Worm (Caenorhabditis elegans) whole organism, late embryonic: ENCODE measurements around the gene F58B3.6.

Experiments
- C38D4.7 ChIP-seq: fragments of 200-800 bp; sonication (Bioruptor generic); optimal IDR thresholded peaks from 2 replicates; lab custom pipeline; 2018; ENCODE audit warnings: mild to moderate bottlenecking, missing genetic modification characterization, moderate library complexity, missing compliant biosample characterization
- F13H6.1 ChIP-seq: sonication (generic microtip); optimal IDR thresholded peaks from 2 replicates; lab custom pipeline; 2016; ENCODE audit warnings: missing genetic modification characterization, missing compliant biosample characterization
- Y22D7AL.16 ChIP-seq: sonication (generic microtip); optimal IDR thresholded peaks from 2 replicates; lab custom pipeline; 2016; ENCODE audit warnings: missing genetic modification characterization, missing compliant biosample characterization
- ceh-19 ChIP-seq: fragments of 200-800 bp; sonication (Bioruptor generic); optimal IDR thresholded peaks from 2 replicates; lab custom pipeline; 2018; ENCODE audit warnings: mild to moderate bottlenecking, missing genetic modification characterization, missing compliant biosample characterization
- ceh-2 ChIP-seq: sonication (generic microtip); optimal IDR thresholded peaks from 2 replicates; lab custom pipeline; 2016; ENCODE audit warnings: missing genotype, missing genetic modification characterization, missing compliant biosample characterization
- ceh-22 ChIP-seq: sonication (generic microtip); optimal IDR thresholded peaks from 2 replicates; lab custom pipeline; 2017; ENCODE audit warnings: missing biosample characterization, missing genetic modification characterization
- ceh-24 ChIP-seq: sonication (generic microtip); optimal IDR thresholded peaks from 2 replicates; lab custom pipeline; 2016; ENCODE audit warnings: mild to moderate bottlenecking, missing genetic modification characterization, missing compliant biosample characterization
- ceh-30 ChIP-seq: fragments of 150-350 bp; optimal IDR thresholded peaks from 2 replicates; lab custom pipeline; 2014; ENCODE audit warnings: missing biosample characterization, missing genetic modification characterization
- ceh-34 ChIP-seq: sonication (generic microtip); optimal IDR thresholded peaks from 2 replicates; lab custom pipeline; 2016; ENCODE audit warnings: mild to moderate bottlenecking, missing genetic modification characterization, missing compliant biosample characterization
- ceh-45 ChIP-seq: fragments of 200-800 bp; sonication (Bioruptor generic); IDR thresholded peaks from 2 replicates; pipeline ENCODE4 v1.3.6; 2022; ENCODE audit warnings: missing genetic modification reagents, missing genetic modification characterization, missing compliant biosample characterization
- ceh-48 ChIP-seq: sonication (generic microtip); optimal IDR thresholded peaks from 2 replicates; lab custom pipeline; 2016; ENCODE audit warnings: missing genetic modification characterization, inconsistent platforms, missing compliant biosample characterization
- dmd-4 ChIP-seq: sonication (generic microtip); optimal IDR thresholded peaks from 2 replicates; lab custom pipeline; 2016; ENCODE audit warnings: borderline replicate concordance, missing genetic modification characterization, missing compliant biosample characterization
- dve-1 ChIP-seq: sonication (generic microtip); optimal IDR thresholded peaks from 2 replicates; lab custom pipeline; 2017; ENCODE audit warnings: antibody characterized with exemption, mild to moderate bottlenecking, missing genetic modification characterization, missing compliant biosample characterization
- elt-2 ChIP-seq: sonication (generic microtip); optimal IDR thresholded peaks from 2 replicates; lab custom pipeline; 2016; ENCODE audit warnings: missing genetic modification reagents, missing genetic modification characterization, missing compliant biosample characterization
- elt-4 ChIP-seq: sonication (generic microtip); optimal IDR thresholded peaks from 2 replicates; lab custom pipeline; 2016; ENCODE audit warnings: missing genetic modification characterization, missing compliant biosample characterization
- fkh-10 ChIP-seq: fragments of 150-350 bp; optimal IDR thresholded peaks from 2 replicates; lab custom pipeline; 2014; ENCODE audit warnings: missing biosample characterization, missing genetic modification reagents, missing genetic modification characterization
- fkh-6 ChIP-seq: sonication (generic microtip); optimal IDR thresholded peaks from 2 replicates; lab custom pipeline; 2016; ENCODE audit warnings: missing genetic modification characterization, missing compliant biosample characterization
- gmeb-2 ChIP-seq: sonication (generic microtip); optimal IDR thresholded peaks from 2 replicates; lab custom pipeline; 2016; ENCODE audit warnings: missing genetic modification characterization, inconsistent platforms, missing compliant biosample characterization
- hlh-13 ChIP-seq: fragments of 200-800 bp; sonication (Bioruptor generic); optimal IDR thresholded peaks from 2 replicates; lab custom pipeline; 2018; ENCODE audit warnings: mild to moderate bottlenecking, missing genetic modification characterization, missing compliant biosample characterization
- hlh-30 ChIP-seq: sonication (generic microtip); optimal IDR thresholded peaks from 2 replicates; lab custom pipeline; 2017; ENCODE audit warnings: antibody characterized with exemption, missing genetic modification characterization, missing compliant biosample characterization; ENCODE audit not compliant: insufficient read depth
- hlh-6 ChIP-seq: sonication (generic microtip); optimal IDR thresholded peaks from 2 replicates; lab custom pipeline; 2016; ENCODE audit warnings: missing genotype, missing genetic modification characterization, missing compliant biosample characterization
- lin-11 ChIP-seq: fragments of 200-800 bp; sonication (Bioruptor generic); optimal IDR thresholded peaks from 2 replicates; lab custom pipeline; 2018; ENCODE audit warnings: mild to moderate bottlenecking, missing genetic modification characterization, missing compliant biosample characterization
- nfya-1 ChIP-seq: sonication (generic microtip); optimal IDR thresholded peaks from 2 replicates; lab custom pipeline; 2017; ENCODE audit warnings: missing genetic modification characterization, mild to moderate bottlenecking, missing compliant biosample characterization, antibody characterized with exemption, moderate library complexity
- pax-1 ChIP-seq: fragments of 150-350 bp; optimal IDR thresholded peaks from 2 replicates; lab custom pipeline; 2014; ENCODE audit warnings: missing biosample characterization, missing genetic modification characterization
- pros-1 ChIP-seq: fragments of 150-350 bp; optimal IDR thresholded peaks from 2 replicates; lab custom pipeline; 2014; ENCODE audit warnings: missing biosample characterization, missing genetic modification reagents, missing genetic modification characterization
- rnt-1 ChIP-seq: sonication (generic microtip); optimal IDR thresholded peaks from 2 replicates; lab custom pipeline; 2016; ENCODE audit warnings: missing genetic modification characterization, missing compliant biosample characterization
- sox-4 ChIP-seq: sonication (generic microtip); optimal IDR thresholded peaks from 2 replicates; lab custom pipeline; 2017; ENCODE audit warnings: mild to moderate bottlenecking, missing genetic modification characterization, inconsistent platforms, missing compliant biosample characterization
- tbx-2 ChIP-seq: sonication (generic microtip); optimal IDR thresholded peaks from 2 replicates; lab custom pipeline; 2016; ENCODE audit warnings: missing genetic modification characterization, missing compliant biosample characterization
- tbx-7 ChIP-seq: sonication (generic microtip); optimal IDR thresholded peaks from 2 replicates; lab custom pipeline; 2016; ENCODE audit warnings: missing genotype, missing genetic modification characterization, missing compliant biosample characterization
- unc-3 ChIP-seq, 2 experiments: fragments of 200-800 bp in 1 of 2; sonication (Bioruptor generic) in 1 of 2; sonication (generic microtip) in 1 of 2; conservative IDR thresholded peaks in 1 of 2; optimal IDR thresholded peaks in 1 of 2; 2 replicates each; pipeline versions ENCODE4 v1.3.6 to Lab custom; 2016 to 2022; ENCODE audit warnings: missing compliant biosample characterization in 2 of 2, missing genetic modification characterization in 2 of 2, missing genetic modification reagents in 1 of 2
- unc-86 ChIP-seq: sonication (generic microtip); optimal IDR thresholded peaks from 2 replicates; lab custom pipeline; 2016; ENCODE audit warnings: missing genetic modification characterization, missing compliant biosample characterization
- ztf-16 ChIP-seq: sonication (generic microtip); optimal IDR thresholded peaks from 2 replicates; lab custom pipeline; 2017; ENCODE audit warnings: missing genetic modification characterization, missing compliant biosample characterization

Gene F58B3.6

ce11 chrIV:11673543-11673942, 37.1 kb downstream of the F58B3.6 start, which contains the start of gene inx-8:
Gene inx-8 (plus strand): TSS chrIV:11673843.
- no peak for TF ChIP-seq ceh-22
- no peak for TF ChIP-seq Y22D7AL.16 (tag; lab: Kevin White, UChicago)
- TF ChIP-seq gmeb-2 (tag; lab: Kevin White, UChicago), result no peak
- no peak for TF ChIP-seq hlh-30 (tag; lab: Kevin White, UChicago)
- TF ChIP-seq ceh-30, result no peak
- TF ChIP-seq elt-2 (tag; lab: Kevin White, UChicago), result no peak
- no peak for TF ChIP-seq lin-11 (tag; lab: Kevin White, UChicago)
- TF ChIP-seq F13H6.1 (tag; lab: Kevin White, UChicago), result no peak
- no peak for TF ChIP-seq ceh-24 (tag; lab: Kevin White, UChicago)
- TF ChIP-seq fkh-10, result no peak
- TF ChIP-seq rnt-1 (tag; lab: Kevin White, UChicago), result no peak
- TF ChIP-seq ceh-45, result no peak
- TF ChIP-seq hlh-13, result no peak
- no peak for TF ChIP-seq ceh-19
- no peak for TF ChIP-seq pax-1 (tag; lab: Kevin White, UChicago)

- no peak for TF ChIP-seq fkh-6 (tag; lab: Kevin White, UChicago)
- TF ChIP-seq elt-4, result no peak
- no peak for TF ChIP-seq ceh-19
- no peak for TF ChIP-seq ceh-48 (tag; lab: Kevin White, UChicago)
- no peak for TF ChIP-seq tbx-7
- no peak for TF ChIP-seq nfya-1
- no peak for TF ChIP-seq C38D4.7 (GFP tag; lab: Kevin White, UChicago)
- TF ChIP-seq unc-3 (GFP tag; conservative IDR thresholded peaks at IDR 0.05; lab: Robert Waterston, UW), result no peak
- TF ChIP-seq unc-3 (tag; optimal IDR thresholded peaks at IDR 0.05; lab: Kevin White, UChicago), result no peak
- TF ChIP-seq ceh-34, result no peak
- no peak for TF ChIP-seq ceh-2 (tag; lab: Kevin White, UChicago)
- TF ChIP-seq dmd-4, result no peak
- TF ChIP-seq tbx-2 (tag; lab: Kevin White, UChicago), result no peak
- TF ChIP-seq Y22D7AL.16 (tag; lab: Kevin White, UChicago), result no peak
- no peak for TF ChIP-seq ztf-16 (tag; lab: Kevin White, UChicago)
- no peak for TF ChIP-seq hlh-30 (tag; lab: Kevin White, UChicago)
- TF ChIP-seq, all 69 proteins: peak for 0
These were observed 39.6 kb downstream of the F58B3.6 start, which contains the start of gene inx-9 for ce11 chrIV:11676054-11676453. Gene inx-9 (plus strand): TSS chrIV:11676354.

- TF ChIP-seq tbx-2 (tag; lab: Kevin White, UChicago) (no peak), tbx-7 (no peak), ceh-2 (tag; lab: Kevin White, UChicago) (no peak), hlh-13 (no peak), pros-1 (tag; lab: Kevin White, UChicago) (no peak), ceh-34 (no peak), lin-11 (tag; lab: Kevin White, UChicago) (no peak), hlh-6 (tag; lab: Kevin White, UChicago) (no peak), dve-1 (tag; lab: Kevin White, UChicago) (no peak), unc-86 (no peak), ztf-16 (tag; lab: Kevin White, UChicago) (no peak), sox-4 (tag; lab: Kevin White, UChicago) (no peak)
These were observed 45.5 kb downstream of the F58B3.6 start, which contains the start of gene ZK792.4 for ce11 chrIV:11681905-11682304. Gene ZK792.4 (minus strand): TSS chrIV:11682005.
